Worm (Caenorhabditis elegans) whole organism, L1 larva: ENCODE data around the gene arrd-6.

Experiments
- C04F5.9 ChIP-seq: sonication (generic microtip); optimal IDR thresholded peaks from 2 replicates; lab custom pipeline; 2016; ENCODE audit warnings: missing genetic modification characterization, missing compliant biosample characterization
- Y116A8C.19 ChIP-seq: sonication (generic microtip); optimal IDR thresholded peaks from 2 replicates; lab custom pipeline; 2016; ENCODE audit warnings: missing compliant biosample characterization, missing genetic modification characterization, borderline replicate concordance
- aha-1 ChIP-seq: fragments of 150-350 bp; optimal IDR thresholded peaks from 2 replicates; lab custom pipeline; 2014; ENCODE audit warnings: missing biosample characterization, missing genetic modification characterization
- alr-1 ChIP-seq: fragments of 200-800 bp; sonication (Bioruptor generic); optimal IDR thresholded peaks from 2 replicates; lab custom pipeline; 2018; ENCODE audit warnings: borderline replicate concordance, mild to moderate bottlenecking, missing genetic modification characterization, missing compliant biosample characterization
- aly-2 ChIP-seq: fragments of 150-350 bp; optimal IDR thresholded peaks from 2 replicates; lab custom pipeline; 2014; ENCODE audit warnings: missing biosample characterization, missing genetic modification characterization
- ceh-8 ChIP-seq: fragments of 200-800 bp; sonication (Bioruptor generic); optimal IDR thresholded peaks from 2 replicates; lab custom pipeline; 2018; ENCODE audit warnings: mild to moderate bottlenecking, missing genetic modification characterization, moderate library complexity, missing compliant biosample characterization
- ceh-90 ChIP-seq: sonication (generic microtip); optimal IDR thresholded peaks from 2 replicates; lab custom pipeline; 2016; ENCODE audit warnings: missing genetic modification characterization, missing compliant biosample characterization
- ces-1 ChIP-seq: fragments of 150-350 bp; optimal IDR thresholded peaks from 2 replicates; lab custom pipeline; 2014; ENCODE audit warnings: missing biosample characterization, missing genetic modification reagents, missing genetic modification characterization
- efl-3 ChIP-seq: fragments of 200-800 bp; sonication (Bioruptor generic); optimal IDR thresholded peaks from 2 replicates; lab custom pipeline; 2018; ENCODE audit warnings: mild to moderate bottlenecking, missing genetic modification characterization, missing compliant biosample characterization
- egl-13 ChIP-seq: sonication (generic microtip); optimal IDR thresholded peaks from 2 replicates; lab custom pipeline; 2016; ENCODE audit warnings: missing genotype, missing genetic modification reagents, missing genetic modification characterization, missing compliant biosample characterization
- ets-5 ChIP-seq: fragments of 200-800 bp; sonication (Bioruptor generic); IDR thresholded peaks from 2 replicates; pipeline ENCODE4 v1.3.6; 2022; ENCODE audit warnings: missing genetic modification characterization, missing compliant biosample characterization
- fkh-10 ChIP-seq: sonication (generic microtip); optimal IDR thresholded peaks from 2 replicates; lab custom pipeline; 2017; ENCODE audit warnings: missing biosample characterization, missing genetic modification reagents, missing genetic modification characterization
- fos-1 ChIP-seq: fragments of 150-350 bp; optimal IDR thresholded peaks from 2 replicates; lab custom pipeline; 2014; ENCODE audit warnings: missing biosample characterization, missing genetic modification characterization
- hlh-17 ChIP-seq: fragments of 200-800 bp; sonication (Bioruptor generic); optimal IDR thresholded peaks from 2 replicates; lab custom pipeline; 2018; ENCODE audit warnings: missing genetic modification characterization, mild to moderate bottlenecking, missing compliant biosample characterization, moderate library complexity, borderline replicate concordance
- hlh-4 ChIP-seq: sonication (generic microtip); optimal IDR thresholded peaks from 2 replicates; lab custom pipeline; 2016; ENCODE audit warnings: mild to moderate bottlenecking, missing genetic modification characterization, missing compliant biosample characterization
- irx-1 ChIP-seq: sonication (generic microtip); optimal IDR thresholded peaks from 2 replicates; lab custom pipeline; 2016; ENCODE audit warnings: missing genetic modification characterization, missing compliant biosample characterization
- jun-1 ChIP-seq: fragments of 150-350 bp; optimal IDR thresholded peaks from 2 replicates; lab custom pipeline; 2014; ENCODE audit warnings: missing biosample characterization, missing genetic modification reagents, missing genetic modification characterization
- lin-13 ChIP-seq: fragments of 150-350 bp; optimal IDR thresholded peaks from 2 replicates; lab custom pipeline; 2014; ENCODE audit warnings: missing biosample characterization, missing genetic modification reagents, missing genetic modification characterization
- lin-14 ChIP-seq: fragments of 200-800 bp; sonication (Bioruptor generic); optimal IDR thresholded peaks from 2 replicates; lab custom pipeline; 2018; ENCODE audit warnings: mild to moderate bottlenecking, missing genetic modification characterization, moderate library complexity, missing compliant biosample characterization
- lin-15B ChIP-seq: fragments of 150-350 bp; sonication (generic microtip); optimal IDR thresholded peaks from 3 replicates; lab custom pipeline; 2014; ENCODE audit warnings: missing biosample characterization, missing genetic modification characterization
- lir-3 ChIP-seq: sonication (generic microtip); optimal IDR thresholded peaks from 2 replicates; lab custom pipeline; 2016; ENCODE audit warnings: mild to moderate bottlenecking, missing genetic modification characterization, moderate library complexity, missing compliant biosample characterization; ENCODE audit not compliant: poor library complexity
- lsy-2 ChIP-seq, 2 experiments: fragments of 150-350 bp; optimal IDR thresholded peaks; 2 replicates each; lab custom pipeline; 2014; ENCODE audit warnings: missing biosample characterization in 2 of 2, missing genetic modification characterization in 2 of 2
- mef-2 ChIP-seq: fragments of 150-350 bp; optimal IDR thresholded peaks from 2 replicates; lab custom pipeline; 2014; ENCODE audit warnings: missing biosample characterization, missing genetic modification characterization
- nhr-12 ChIP-seq: sonication (generic microtip); optimal IDR thresholded peaks from 2 replicates; lab custom pipeline; 2017; ENCODE audit warnings: missing biosample characterization, missing genetic modification characterization
- nhr-237 ChIP-seq: fragments of 150-350 bp; optimal IDR thresholded peaks from 2 replicates; lab custom pipeline; 2014; ENCODE audit warnings: missing biosample characterization, missing genetic modification characterization
- nhr-28 ChIP-seq: fragments of 150-350 bp; optimal IDR thresholded peaks from 2 replicates; lab custom pipeline; 2014; ENCODE audit warnings: missing biosample characterization, missing genetic modification characterization
- nhr-71 ChIP-seq: sonication (generic microtip); optimal IDR thresholded peaks from 2 replicates; lab custom pipeline; 2016; ENCODE audit warnings: mild to moderate bottlenecking, missing genetic modification characterization, moderate library complexity, missing compliant biosample characterization
- nhr-85 ChIP-seq: sonication (generic microtip); peaks from one replicate; lab custom pipeline; 2016; ENCODE audit warnings: missing genetic modification characterization, inconsistent platforms, missing compliant biosample characterization
- pax-3 ChIP-seq: fragments of 200-800 bp; sonication (Bioruptor generic); optimal IDR thresholded peaks from 2 replicates; lab custom pipeline; 2018; ENCODE audit warnings: mild to moderate bottlenecking, missing genetic modification characterization, moderate library complexity, missing compliant biosample characterization
- skn-1 ChIP-seq: fragments of 150-350 bp; optimal IDR thresholded peaks from 2 replicates; lab custom pipeline; 2014; ENCODE audit warnings: missing biosample characterization, missing genetic modification characterization
- sox-4 ChIP-seq: sonication (generic microtip); optimal IDR thresholded peaks from 2 replicates; lab custom pipeline; 2016; ENCODE audit warnings: missing genetic modification characterization, missing compliant biosample characterization
- swsn-7 ChIP-seq: sonication (generic microtip); optimal IDR thresholded peaks from 2 replicates; lab custom pipeline; 2016; ENCODE audit warnings: missing genetic modification characterization, missing compliant biosample characterization
- tbx-2 ChIP-seq: sonication (generic microtip); optimal IDR thresholded peaks from 2 replicates; lab custom pipeline; 2016; ENCODE audit warnings: missing genetic modification characterization, missing compliant biosample characterization
- unc-130 ChIP-seq: fragments of 150-350 bp; optimal IDR thresholded peaks from 2 replicates; lab custom pipeline; 2017; ENCODE audit warnings: missing biosample characterization, missing genetic modification characterization, inconsistent platforms
- unc-62 ChIP-seq: fragments of 150-350 bp; optimal IDR thresholded peaks from 2 replicates; lab custom pipeline; 2014; ENCODE audit warnings: missing biosample characterization, missing genetic modification reagents, missing genetic modification characterization
- xbp-1 ChIP-seq: sonication (generic microtip); optimal IDR thresholded peaks from 2 replicates; lab custom pipeline; 2016; ENCODE audit warnings: missing genetic modification characterization, missing compliant biosample characterization
- zag-1 ChIP-seq: fragments of 150-350 bp; optimal IDR thresholded peaks from 2 replicates; lab custom pipeline; 2014; ENCODE audit warnings: missing biosample characterization, missing genetic modification characterization
- zip-4 ChIP-seq: fragments of 200-800 bp; sonication (Bioruptor generic); optimal IDR thresholded peaks from 2 replicates; lab custom pipeline; 2018; ENCODE audit warnings: mild to moderate bottlenecking, missing genetic modification characterization, moderate library complexity, missing compliant biosample characterization

Gene arrd-6

DNA sequence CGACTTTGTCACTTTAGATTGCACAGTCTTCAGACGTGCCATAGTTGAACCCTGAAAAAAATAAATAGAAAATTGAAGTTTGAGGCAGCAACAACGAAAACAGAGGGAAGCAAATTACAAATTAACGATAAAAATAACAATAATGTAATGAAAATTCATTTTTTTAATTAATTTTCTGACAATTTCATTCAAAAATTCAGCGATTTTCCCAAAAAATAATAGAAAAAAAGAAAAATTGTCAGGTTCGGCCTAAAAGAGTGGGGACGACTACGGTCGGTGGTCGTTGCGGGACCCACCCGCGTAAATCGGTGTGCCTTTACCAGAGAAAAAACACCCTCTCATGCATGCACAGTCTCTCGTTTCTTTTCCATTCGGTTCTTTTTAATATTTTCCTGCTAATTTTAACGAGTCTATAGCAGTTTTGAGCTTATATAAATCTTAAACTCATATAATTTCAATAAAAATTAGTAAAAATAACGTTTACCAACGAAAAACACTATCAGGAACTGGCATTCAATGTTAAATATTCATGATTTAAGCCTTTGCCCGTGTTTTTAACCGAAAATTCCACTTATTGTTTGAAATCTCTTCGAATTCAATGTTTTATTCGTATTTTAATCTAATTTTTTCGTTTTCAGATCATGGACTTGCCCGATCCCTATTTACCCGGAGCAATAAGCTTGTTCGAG is 16.1 kb upstream of the arrd-6 start, which contains the start of the genes rps-9 and lsm-1 (continued):
- TF ChIP-seq nhr-85 (tag; lab: Kevin White, UChicago), result no peak

DNA sequence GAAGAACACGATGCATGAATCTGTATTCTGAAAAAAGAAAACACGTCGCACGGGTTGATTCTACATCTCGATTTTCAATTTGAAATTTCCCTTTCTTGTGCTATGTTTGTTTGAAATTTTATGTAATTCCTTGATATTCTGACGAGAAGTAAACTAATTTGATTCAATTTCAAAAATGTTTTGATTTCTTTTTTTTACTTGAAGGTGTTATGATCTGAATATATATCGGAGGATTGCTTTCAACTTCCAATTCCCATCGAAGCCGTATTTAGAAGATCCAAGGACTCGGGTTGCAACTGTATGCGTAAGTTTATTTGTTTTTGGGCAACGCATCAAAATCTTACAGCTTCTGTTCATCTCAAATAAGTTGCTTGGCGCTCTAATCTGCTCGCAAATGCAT is 15.2 kb upstream of the arrd-6 start, which contains the start of gene F40F8.1:
F40F8.1 (plus strand) TSS at position 301 of the 400 bp plus-strand sequence.
- TF ChIP-seq nhr-237 (no peak), nhr-12 (tag; lab: Kevin White, UChicago) (no peak), efl-3 (GFP tag; lab: Kevin White, UChicago) (no peak), C04F5.9 (tag; lab: Kevin White, UChicago) (no peak), Y116A8C.19 (tag; lab: Kevin White, UChicago) (no peak), swsn-7 (tag; lab: Kevin White, UChicago) (no peak), sox-4 (no peak), egl-13 (tag; lab: Kevin White, UChicago) (no peak), alr-1 (tag; lab: Kevin White, UChicago) (no peak), unc-62 (GFP tag; lab: Kevin White, UChicago) (no peak), lir-3 (tag; lab: Kevin White, UChicago) (no peak), zip-4 (GFP tag; lab: Kevin White, UChicago) (no peak), fos-1 (no peak), lin-13 (GFP tag; lab: Kevin White, UChicago) (no peak), zag-1 (tag; lab: Kevin White, UChicago) (no peak), ces-1 (no peak)

DNA sequence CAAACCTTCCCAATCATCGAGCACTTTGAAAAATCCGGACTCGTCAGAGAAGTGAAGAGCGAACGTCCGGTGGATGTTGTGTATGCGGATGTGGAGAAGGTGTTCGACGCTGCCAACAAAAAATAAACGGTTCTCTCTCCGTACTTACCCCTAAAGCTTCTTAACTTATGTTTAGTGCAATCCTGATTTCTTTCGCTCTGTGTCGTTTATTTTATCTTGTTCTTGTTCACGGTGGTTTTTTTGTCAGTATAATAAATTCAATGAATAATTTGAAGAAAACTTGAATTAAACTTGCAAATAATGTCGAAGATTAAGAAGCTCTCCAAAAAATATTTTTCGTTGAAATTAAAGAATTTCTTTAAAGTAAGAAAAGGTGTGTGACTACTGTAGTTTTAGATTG is 13.6 kb upstream of the arrd-6 start, which contains the start of gene F40F8.3:
F40F8.3 (plus strand) TSS at position 301 of the 400 bp plus-strand sequence.
- TF ChIP-seq jun-1 (tag; lab: Kevin White, UChicago) (no peak), fkh-10 (no peak), xbp-1 (no peak), ets-5 (GFP tag; lab: Robert Waterston, UW) (no peak), lir-3 (tag; lab: Kevin White, UChicago) (no peak), irx-1 (tag; lab: Kevin White, UChicago) (no peak), pax-3 (tag; lab: Kevin White, UChicago) (no peak), ceh-8 (no peak), fos-1 (no peak), unc-130 (tag; lab: Kevin White, UChicago) (no peak), mef-2 (tag; lab: Kevin White, UChicago) (no peak), nhr-237 (no peak), aly-2 (tag; lab: Kevin White, UChicago) (no peak)

DNA sequence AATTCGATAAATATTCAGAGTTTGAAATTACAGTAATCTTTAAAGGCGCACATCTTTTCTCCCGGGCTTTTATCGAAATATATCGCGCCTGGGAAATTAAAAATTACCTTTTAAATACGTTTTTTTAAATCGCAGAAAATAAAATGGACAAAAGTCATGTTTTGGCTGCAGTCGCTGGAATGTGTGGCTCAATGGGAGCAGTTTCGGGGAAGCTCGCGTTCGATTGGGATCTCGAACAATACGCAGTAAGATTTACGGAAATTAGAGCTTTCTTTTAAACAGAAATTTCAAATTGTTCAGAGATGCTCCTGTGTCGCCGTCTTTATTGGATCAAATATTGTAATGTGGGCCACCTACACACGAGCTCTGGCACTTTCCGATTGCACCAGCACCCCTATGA is 13.0 kb upstream of the arrd-6 start, which contains the start of gene F40F8.12:
F40F8.12 (plus strand) TSS at position 301 of the 400 bp plus-strand sequence.
- no peak for TF ChIP-seq nhr-71 (tag; lab: Kevin White, UChicago)
- TF ChIP-seq hlh-4 (tag; lab: Kevin White, UChicago), result no peak
- TF ChIP-seq lsy-2 (tag; optimal IDR thresholded peaks at IDR 0.05; lab: Kevin White, UChicago), result no peak
- TF ChIP-seq skn-1 (tag; lab: Kevin White, UChicago), result no peak
- TF ChIP-seq lin-14, result no peak
- no peak for TF ChIP-seq ceh-90 (tag; lab: Kevin White, UChicago)
- TF ChIP-seq aha-1, result no peak
- no peak for TF ChIP-seq hlh-17
- TF ChIP-seq tbx-2 (tag; lab: Kevin White, UChicago), result no peak
- TF ChIP-seq nhr-28, result no peak
- TF ChIP-seq mef-2 (tag; lab: Kevin White, UChicago), result no peak
- TF ChIP-seq fkh-10, result no peak
- TF ChIP-seq lin-15B (tag; lab: Kevin White, UChicago), result no peak
